Worm (Caenorhabditis elegans): ENCODE data around the gene npr-19.
A peak's percentile ranks its signal among the peaks of the same experiment; 100 is the strongest.

- TF ChIP-seq efl-1 (GFP tag; optimal IDR thresholded peaks at IDR 0.05) (no peak), aptf-2 (GFP tag; conservative IDR thresholded peaks at IDR 0.05) (no peak), snpc-4 (GFP tag; optimal IDR thresholded peaks at IDR 0.05) (no peak), snpc-4 (tag; optimal IDR thresholded peaks at IDR 0.05) (no peak), die-1 (tag; optimal IDR thresholded peaks at IDR 0.05) (no peak), K12H6.12 (tag; optimal IDR thresholded peaks at IDR 0.05) (no peak), let-607 (tag; optimal IDR thresholded peaks at IDR 0.05) (peak in 1 of 2 experiments; percentile 4), ceh-91 (GFP tag; IDR thresholded peaks at IDR 0.05) (no peak), him-1 (tag; optimal IDR thresholded peaks at IDR 0.05) (no peak), lsy-27 (tag; optimal IDR thresholded peaks at IDR 0.05; ENCODE audit: borderline replicate concordance, insufficient read depth) (no peak), pha-4 (tag; optimal IDR thresholded peaks at IDR 0.05) (no peak), F52B5.7 (tag; optimal IDR thresholded peaks at IDR 0.05) (no peak), egrh-3 (GFP tag; IDR thresholded peaks at IDR 0.05) (peak; percentile 26; the same call in 1 of the 2 replicates), C17E4.6 (GFP tag; IDR thresholded peaks at IDR 0.05) (no peak)
Observed at ce11 chrX:760579-760978, 25.1 kb upstream of the npr-19 start.
